Worm (Caenorhabditis elegans) whole organism, L4/young adult: ENCODE results near the gene ndub-6.

ENCODE experiments used
- W03F9.2 ChIP-seq: fragments of 150-350 bp; optimal IDR thresholded peaks from 2 replicates; lab custom pipeline; 2014; ENCODE audit warnings: missing biosample characterization, missing genetic modification characterization
- dao-5 ChIP-seq: sonication (generic microtip); optimal IDR thresholded peaks from 2 replicates; lab custom pipeline; 2016; ENCODE audit warnings: missing genotype, missing genetic modification characterization, moderate library complexity, missing compliant biosample characterization
- him-1 ChIP-seq: sonication (generic microtip); optimal IDR thresholded peaks from 2 replicates; lab custom pipeline; 2016; ENCODE audit warnings: missing genotype, missing genetic modification reagents, missing genetic modification characterization, missing compliant biosample characterization

Gene ndub-6

ce11 chrIV:11636409-11636723 is 15.8 kb upstream of the ndub-6 start, which contains the start of gene F58B3.6:
TSS of gene F58B3.6 (plus strand) at chrIV:11636648.
- no peak for TF ChIP-seq him-1 (tag; lab: Kevin White, UChicago)
- TF ChIP-seq W03F9.2 (tag; lab: Kevin White, UChicago), result no peak
- no peak for TF ChIP-seq dao-5 (tag; lab: Kevin White, UChicago)

- no peak for TF ChIP-seq dao-5 (tag; lab: Kevin White, UChicago)
- no peak for TF ChIP-seq W03F9.2 (tag; lab: Kevin White, UChicago)
- no peak for TF ChIP-seq him-1 (tag; lab: Kevin White, UChicago)
Measured at ce11 chrIV:11638016-11638415, 14.2 kb upstream of the ndub-6 start, which contains the start of gene rbm-17. TSS of gene rbm-17 (plus strand) at chrIV:11638316.

- TF ChIP-seq him-1 (tag; lab: Kevin White, UChicago) (no peak), W03F9.2 (tag; lab: Kevin White, UChicago) (no peak), dao-5 (tag; lab: Kevin White, UChicago) (no peak)
Measured at ce11 chrIV:11640915-11641314, 11.3 kb upstream of the ndub-6 start, which contains the start of gene ttr-50. TSS of gene ttr-50 (minus strand) at chrIV:11641015.

ce11 chrIV:11641802-11642201 is 10.4 kb upstream of the ndub-6 start, which contains the start of gene ZK809.1:
TSS of gene ZK809.1 (plus strand) at chrIV:11642102.
- TF ChIP-seq dao-5 (tag; lab: Kevin White, UChicago), result no peak
- no peak for TF ChIP-seq him-1 (tag; lab: Kevin White, UChicago)
- TF ChIP-seq W03F9.2 (tag; lab: Kevin White, UChicago), result no peak

- no peak for TF ChIP-seq dao-5 (tag; lab: Kevin White, UChicago)
- no peak for TF ChIP-seq him-1 (tag; lab: Kevin White, UChicago)
- TF ChIP-seq W03F9.2 (tag; lab: Kevin White, UChicago), result no peak
Measured at ce11 chrIV:11643829-11644228, 8.4 kb upstream of the ndub-6 start, which contains the start of gene prx-2. TSS of gene prx-2 (plus strand) at chrIV:11644129.

ce11 chrIV:11644705-11645104 is 7.5 kb upstream of the ndub-6 start:
- TF ChIP-seq W03F9.2 (tag; lab: Kevin White, UChicago) (no peak), him-1 (tag; lab: Kevin White, UChicago) (no peak), dao-5 (tag; lab: Kevin White, UChicago) (no peak)

- no peak for TF ChIP-seq W03F9.2 (tag; lab: Kevin White, UChicago)
- no peak for TF ChIP-seq dao-5 (tag; lab: Kevin White, UChicago)
- TF ChIP-seq him-1 (tag; lab: Kevin White, UChicago), result no peak
Measured at ce11 chrIV:11645354-11645753, 6.8 kb upstream of the ndub-6 start.

- TF ChIP-seq him-1 (tag; lab: Kevin White, UChicago) (no peak), W03F9.2 (tag; lab: Kevin White, UChicago) (no peak), dao-5 (tag; lab: Kevin White, UChicago) (no peak)
Measured at ce11 chrIV:11646908-11647307, 5.3 kb upstream of the ndub-6 start.

- TF ChIP-seq him-1 (tag; lab: Kevin White, UChicago), result no peak
- no peak for TF ChIP-seq W03F9.2 (tag; lab: Kevin White, UChicago)
- no peak for TF ChIP-seq dao-5 (tag; lab: Kevin White, UChicago)
Measured at ce11 chrIV:11649031-11649430, 3.2 kb upstream of the ndub-6 start, which contains the start of gene ZK809.8. TSS of gene ZK809.8 (minus strand) at chrIV:11649064.

- TF ChIP-seq dao-5 (tag; lab: Kevin White, UChicago), result no peak
- TF ChIP-seq him-1 (tag; lab: Kevin White, UChicago), result no peak
- TF ChIP-seq W03F9.2 (tag; lab: Kevin White, UChicago), result no peak
Measured at ce11 chrIV:11650344-11650743, 1.9 kb upstream of the ndub-6 start.

- TF ChIP-seq W03F9.2 (tag; lab: Kevin White, UChicago) (no peak), dao-5 (tag; lab: Kevin White, UChicago) (no peak), him-1 (tag; lab: Kevin White, UChicago) (no peak)
Measured at ce11 chrIV:11655370-11655769, 3.2 kb downstream of the ndub-6 start, which contains the start of gene ent-1. TSS of gene ent-1 (minus strand) at chrIV:11655470.

ce11 chrIV:11656144-11656780 is 4.1 kb downstream of the ndub-6 start, which contains the start of gene ZK809.5:
TSS of gene ZK809.5 (plus strand) at chrIV:11656730.
- TF ChIP-seq him-1 (tag; lab: Kevin White, UChicago) (no peak), dao-5 (tag; lab: Kevin White, UChicago) (no peak), W03F9.2 (tag; lab: Kevin White, UChicago) (no peak)

- no peak for TF ChIP-seq dao-5 (tag; lab: Kevin White, UChicago)
- no peak for TF ChIP-seq W03F9.2 (tag; lab: Kevin White, UChicago)
- no peak for TF ChIP-seq him-1 (tag; lab: Kevin White, UChicago)
Measured at ce11 chrIV:11659794-11660312, 7.7 kb downstream of the ndub-6 start, which contains the start of gene ZK792.1. TSS of gene ZK792.1 (plus strand) at chrIV:11659844.
